Worm (Caenorhabditis elegans) whole organism, young adult: ENCODE measurements around the gene F25G6.8.

ENCODE experiments used
- F10E7.11 ChIP-seq: sonication (generic microtip); optimal IDR thresholded peaks from 2 replicates; lab custom pipeline; 2017; ENCODE audit warnings: mild to moderate bottlenecking, missing genetic modification characterization, moderate library complexity, missing compliant biosample characterization
- F57A8.1 ChIP-seq: fragments of 200-800 bp; sonication (Bioruptor generic); optimal IDR thresholded peaks from 2 replicates; lab custom pipeline; 2018; ENCODE audit warnings: mild to moderate bottlenecking, missing genetic modification characterization, moderate library complexity, missing compliant biosample characterization
- ceh-100 ChIP-seq: fragments of 200-800 bp; sonication (Bioruptor generic); IDR thresholded peaks from 2 replicates; pipeline ENCODE4 v1.3.6; 2022; ENCODE audit warnings: missing genetic modification reagents, missing genetic modification characterization, missing compliant biosample characterization
- ceh-79 ChIP-seq: sonication (generic microtip); optimal IDR thresholded peaks from 2 replicates; lab custom pipeline; 2017; ENCODE audit warnings: mild to moderate bottlenecking, missing genetic modification characterization, missing compliant biosample characterization
- dpl-1 ChIP-seq: fragments of 150-350 bp; optimal IDR thresholded peaks from 2 replicates; lab custom pipeline; 2014; ENCODE audit warnings: missing biosample characterization, missing genetic modification reagents, missing genetic modification characterization
- snpc-4 ChIP-seq, 5 experiments: fragments of 150-350 bp in 1 of 5; sonication (generic microtip) in 4 of 5; optimal IDR thresholded peaks; 2 replicates each; lab custom pipeline; 2014 to 2018; ENCODE audit warnings: missing genetic modification characterization in 5 of 5, missing biosample characterization in 3 of 5, antibody characterized with exemption in 2 of 5, mild to moderate bottlenecking in 2 of 5, missing compliant biosample characterization in 2 of 5, missing genotype in 2 of 5, moderate library complexity in 2 of 5, missing genetic modification reagents in 1 of 5
- xnd-1 ChIP-seq: sonication (generic microtip); optimal IDR thresholded peaks from 2 replicates; lab custom pipeline; 2016; ENCODE audit warnings: missing genotype, missing genetic modification reagents, missing genetic modification characterization, missing compliant biosample characterization
- ztf-22 ChIP-seq: fragments of 200-800 bp; sonication (Bioruptor generic); optimal IDR thresholded peaks from 2 replicates; lab custom pipeline; 2018; ENCODE audit warnings: mild to moderate bottlenecking, missing genetic modification characterization, moderate library complexity, missing compliant biosample characterization
- ztf-3 ChIP-seq: fragments of 200-800 bp; sonication (Bioruptor generic); optimal IDR thresholded peaks from 2 replicates; lab custom pipeline; 2018; ENCODE audit warnings: mild to moderate bottlenecking, missing genetic modification characterization, missing compliant biosample characterization

- no peak for TF ChIP-seq F10E7.11 (tag; lab: Kevin White, UChicago)
- TF ChIP-seq ztf-22 (GFP tag; lab: Kevin White, UChicago) = no peak
- no peak for TF ChIP-seq xnd-1 (tag; lab: Kevin White, UChicago)
- no peak for TF ChIP-seq snpc-4 (GFP tag; optimal IDR thresholded peaks at IDR 0.05; lab: Kevin White, UChicago)
- no peak for TF ChIP-seq snpc-4 (tag; optimal IDR thresholded peaks at IDR 0.05; lab: Kevin White, UChicago)
- TF ChIP-seq ztf-3 (GFP tag; lab: Kevin White, UChicago) = no peak
- no peak for TF ChIP-seq dpl-1 (GFP tag; lab: Kevin White, UChicago)
- TF ChIP-seq F57A8.1 (GFP tag; lab: Kevin White, UChicago) = no peak
- no peak for TF ChIP-seq ceh-100
- no peak for TF ChIP-seq ceh-79 (tag; lab: Kevin White, UChicago)
These were observed 46.1 kb downstream of the F25G6.8 start, which contains the start of gene F45F2.10 for ce11 chrV:8518822-8519392.
